Worm (Caenorhabditis elegans) whole organism, early embryonic: ENCODE data around the gene srg-32.

Source experiments
- ama-1 ChIP-seq: fragments of 150-350 bp; optimal IDR thresholded peaks from 2 replicates; lab custom pipeline; 2014
- ceh-13 ChIP-seq: fragments of 200-800 bp; sonication (Bioruptor generic); optimal IDR thresholded peaks from 2 replicates; lab custom pipeline; 2018; ENCODE audit warnings: mild to moderate bottlenecking, missing genetic modification characterization, missing compliant biosample characterization
- hmbx-1 ChIP-seq: sonication (generic microtip); optimal IDR thresholded peaks from 2 replicates; lab custom pipeline; 2016; ENCODE audit warnings: mild to moderate bottlenecking, missing genetic modification characterization, missing compliant biosample characterization

DNA sequence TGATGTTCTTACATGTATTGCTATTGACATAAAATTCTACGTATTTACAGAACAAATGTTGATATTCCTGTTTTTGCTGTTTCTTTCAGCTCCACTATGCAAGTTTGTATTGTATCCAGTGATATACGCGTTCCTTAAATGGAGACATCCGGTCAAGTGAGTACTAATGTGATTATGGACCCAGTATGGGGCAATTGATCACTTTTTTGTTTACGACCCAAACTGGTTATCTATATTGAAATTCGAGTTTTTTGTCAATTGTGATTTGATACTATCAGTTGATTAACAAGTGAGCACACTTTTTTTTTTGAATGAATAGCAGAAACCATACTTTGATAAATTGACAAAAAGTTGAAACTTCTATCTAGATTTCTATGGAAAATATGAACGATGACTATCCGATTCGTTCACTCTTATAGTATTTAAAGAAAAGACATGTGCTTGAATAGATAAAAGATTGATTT, 6.7 kb downstream of the srg-32 start, which contains the start of gene T21C9.6:
- no peak for TF ChIP-seq ama-1 (lab: Kevin White, UChicago)
- no peak for TF ChIP-seq hmbx-1 (tag; lab: Kevin White, UChicago)
- TF ChIP-seq ceh-13 (GFP tag; lab: Kevin White, UChicago) = no peak
